Worm (Caenorhabditis elegans): ENCODE data around the gene F21D9.4.

F21D9.4 gene

DNA sequence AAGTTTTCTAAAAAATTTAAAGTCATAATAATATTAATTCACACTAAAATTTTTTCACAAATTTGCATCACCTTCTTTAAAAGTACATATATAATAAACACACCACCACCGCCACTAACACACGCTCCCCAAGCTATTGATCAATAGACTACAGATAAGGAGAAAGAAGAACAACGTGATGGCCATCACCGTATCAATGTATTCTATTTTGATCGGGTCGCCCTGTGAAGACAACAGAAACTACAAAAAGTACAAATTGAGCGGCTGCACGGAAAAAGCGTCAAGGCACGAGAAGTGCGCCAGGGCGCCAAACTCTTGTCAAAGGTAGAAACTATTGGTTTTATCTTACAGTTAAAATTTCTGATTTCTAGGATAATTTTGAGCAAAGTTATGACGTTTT is 41.3 kb upstream of the F21D9.4 start (continued):
- TF ChIP-seq lin-29 (GFP tag; IDR thresholded peaks at IDR 0.05): no peak
- peak in 1 of 2 experiments; percentile 78 for TF ChIP-seq mdl-1 (tag; optimal IDR thresholded peaks at IDR 0.05)
- no peak for TF ChIP-seq egl-27 (tag; optimal IDR thresholded peaks at IDR 0.05)
- peak; percentile 38 for TF ChIP-seq mes-2 (tag; optimal IDR thresholded peaks at IDR 0.05; ENCODE audit: poor library complexity, severe bottlenecking)
- TF ChIP-seq unc-62 (GFP tag; optimal IDR thresholded peaks at IDR 0.05 in 1 of 2): no peak
- no peak for TF ChIP-seq unc-62 (tag; optimal IDR thresholded peaks at IDR 0.05)
- TF ChIP-seq nhr-25 (tag; optimal IDR thresholded peaks at IDR 0.05; ENCODE audit: borderline replicate concordance, insufficient read depth): no peak
- peak; percentile 44 for TF ChIP-seq nhr-76 (tag; optimal IDR thresholded peaks at IDR 0.05)
- TF ChIP-seq R02D3.7 (tag; optimal IDR thresholded peaks at IDR 0.05): no peak
- TF ChIP-seq daf-12 (tag; optimal IDR thresholded peaks at IDR 0.05): no peak
- peak; percentile 49 for TF ChIP-seq mep-1 (tag; optimal IDR thresholded peaks at IDR 0.05)

ce11 chrV:19217104-19217503 is 36.5 kb upstream of the F21D9.4 start, which contains the start of gene srr-2:
Gene srr-2, minus strand, starts transcription at chrV:19217176.
- TF ChIP-seq ama-1 (optimal IDR thresholded peaks at IDR 0.05): no peak
- no peak for TF ChIP-seq ceh-62 (tag; optimal IDR thresholded peaks at IDR 0.05)
- TF ChIP-seq dmd-9 (GFP tag; IDR thresholded peaks at IDR 0.05): no peak
- no peak for TF ChIP-seq gei-8 (GFP tag; optimal IDR thresholded peaks at IDR 0.05)
- TF ChIP-seq zag-1 (tag; optimal IDR thresholded peaks at IDR 0.05): no peak
- no peak for TF ChIP-seq attf-4 (tag; optimal IDR thresholded peaks at IDR 0.05)
- TF ChIP-seq saeg-2 (GFP tag; IDR thresholded peaks at IDR 0.05): no peak
- peak; percentile 44; the same call in 1 of the 2 replicates for TF ChIP-seq dmd-6 (GFP tag; IDR thresholded peaks at IDR 0.05)
- TF ChIP-seq nhr-48 (tag; optimal IDR thresholded peaks at IDR 0.05): no peak
- TF ChIP-seq ctbp-1 (GFP tag; IDR thresholded peaks at IDR 0.05): no peak
- TF ChIP-seq fos-1 (tag; optimal IDR thresholded peaks at IDR 0.05): no peak
- no peak for TF ChIP-seq sdz-12 (GFP tag; optimal IDR thresholded peaks at IDR 0.05)
- peak; percentile 33 for TF ChIP-seq pqm-1 (tag; optimal IDR thresholded peaks at IDR 0.05)
- TF ChIP-seq F49E8.2 (tag; optimal IDR thresholded peaks at IDR 0.05; ENCODE audit: borderline replicate concordance): no peak
- TF ChIP-seq tag-97 (GFP tag; IDR thresholded peaks at IDR 0.05): no peak
- no peak for TF ChIP-seq Y105C5A.15 (GFP tag; IDR thresholded peaks at IDR 0.05)

DNA sequence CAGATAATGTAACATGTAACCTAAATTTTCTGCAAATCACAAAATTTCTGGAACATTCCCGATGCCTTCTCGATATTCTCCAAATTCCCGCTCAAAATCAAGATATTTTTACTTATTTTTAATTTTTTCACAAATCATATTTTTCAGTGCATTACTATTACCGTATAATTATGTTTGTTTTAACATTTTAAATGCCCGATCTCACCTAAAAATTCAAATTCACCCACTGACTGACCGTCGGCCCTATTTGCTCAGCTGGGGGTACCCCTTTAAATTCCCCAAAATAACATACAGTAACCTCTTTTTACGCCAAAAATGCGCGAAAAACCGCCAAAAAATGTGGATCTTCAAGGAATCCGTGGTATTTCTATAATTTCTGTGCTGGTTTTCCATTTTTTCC is 35.9 kb upstream of the F21D9.4 start, which contains the start of gene oac-49:
Gene oac-49 (plus strand): TSS at position 301 of the 400 bp plus-strand sequence.
- TF ChIP-seq dmd-6 (GFP tag; IDR thresholded peaks at IDR 0.05): no peak

- peak; percentile 80 for TF ChIP-seq set-16 (GFP tag; IDR thresholded peaks at IDR 0.05)
Observed at ce11 chrV:19228958-19229357, 24.7 kb upstream of the F21D9.4 start.

ce11 chrV:19230413-19230812 is 23.2 kb upstream of the F21D9.4 start, which contains the start of gene sqst-3:
Gene sqst-3, plus strand, starts transcription at chrV:19230782.
- TF ChIP-seq nhr-28 (tag; optimal IDR thresholded peaks at IDR 0.05) (peak; percentile 27), daf-16 (GFP tag; optimal IDR thresholded peaks at IDR 0.05) (no peak), daf-16 (tag; optimal IDR thresholded peaks at IDR 0.05) (peak; percentile 82), duxl-1 (tag; optimal IDR thresholded peaks at IDR 0.05; ENCODE audit: poor library complexity) (no peak)

- TF ChIP-seq Y48G9A.11 (GFP tag; IDR thresholded peaks at IDR 0.05) (no peak), aha-1 (tag) (peak; percentile 2), Y5F2A.4 (GFP tag; optimal IDR thresholded peaks at IDR 0.05) (no peak)
Observed at ce11 chrV:19231167-19231566, 22.5 kb upstream of the F21D9.4 start.
